Worm (Caenorhabditis elegans) whole organism, L4 larva: ENCODE results near the gene Y69H2.1.

Source experiments
- F44E2.7 ChIP-seq: fragments of 200-800 bp; sonication (Bioruptor generic); IDR thresholded peaks from 2 replicates; pipeline ENCODE4 v2.1.2; 2022; ENCODE audit warnings: missing genetic modification characterization, missing compliant biosample characterization
- Y5F2A.4 ChIP-seq: fragments of 200-800 bp; sonication (Bioruptor generic); optimal IDR thresholded peaks from 2 replicates; lab custom pipeline; 2018; ENCODE audit warnings: mild to moderate bottlenecking, missing genetic modification characterization, missing compliant biosample characterization
- aha-1 ChIP-seq: fragments of 150-350 bp; peaks from one replicate; lab custom pipeline; 2014; ENCODE audit warnings: missing biosample characterization, missing genetic modification characterization
- lim-7 ChIP-seq: fragments of 200-800 bp; sonication (Bioruptor generic); IDR thresholded peaks from 2 replicates; pipeline ENCODE4 v1.3.6; 2022; ENCODE audit warnings: missing genetic modification characterization, missing compliant biosample characterization
- lin-13 ChIP-seq: fragments of 150-350 bp; optimal IDR thresholded peaks from 2 replicates; lab custom pipeline; 2014; ENCODE audit warnings: missing biosample characterization, missing genetic modification reagents, missing genetic modification characterization
- lin-15B ChIP-seq: fragments of 150-350 bp; sonication (generic microtip); optimal IDR thresholded peaks from 3 replicates; lab custom pipeline; 2014; ENCODE audit warnings: missing biosample characterization, missing genetic modification characterization
- lsy-2 ChIP-seq, 2 experiments: fragments of 150-350 bp in 1 of 2; sonication (generic microtip) in 1 of 2; optimal IDR thresholded peaks; 2 replicates each; lab custom pipeline; 2014 to 2017; ENCODE audit warnings: missing biosample characterization in 2 of 2, missing genetic modification characterization in 2 of 2
- madf-9 ChIP-seq: fragments of 200-800 bp; sonication (Bioruptor generic); conservative IDR thresholded peaks from 2 replicates; pipeline ENCODE4 v1.3.6; 2022; ENCODE audit warnings: missing genetic modification reagents, missing genetic modification characterization, missing compliant biosample characterization
- nhr-237 ChIP-seq: sonication (generic microtip); optimal IDR thresholded peaks from 2 replicates; lab custom pipeline; 2017; ENCODE audit warnings: missing biosample characterization, missing genetic modification characterization
- nhr-6 ChIP-seq: fragments of 150-350 bp; optimal IDR thresholded peaks from 2 replicates; lab custom pipeline; 2014; ENCODE audit warnings: missing biosample characterization, missing genetic modification characterization
- pqm-1 ChIP-seq: sonication (generic microtip); optimal IDR thresholded peaks from 2 replicates; lab custom pipeline; 2017; ENCODE audit warnings: missing biosample characterization, missing genetic modification characterization
- sdz-12 ChIP-seq: fragments of 200-800 bp; sonication (Bioruptor generic); optimal IDR thresholded peaks from 2 replicates; lab custom pipeline; 2018; ENCODE audit warnings: mild to moderate bottlenecking, missing genetic modification characterization, missing compliant biosample characterization
- unc-62 ChIP-seq, 3 experiments: fragments of 150-350 bp in 1 of 3; sonication (generic microtip); optimal IDR thresholded peaks in 2 of 3; peaks in 1 of 3; 1 replicate in 1 of 3; 2 replicates in 2 of 3; lab custom pipeline; 2014 to 2017; ENCODE audit warnings: missing biosample characterization in 3 of 3, missing genetic modification characterization in 3 of 3, missing genetic modification reagents in 3 of 3, missing genotype in 1 of 3

DNA sequence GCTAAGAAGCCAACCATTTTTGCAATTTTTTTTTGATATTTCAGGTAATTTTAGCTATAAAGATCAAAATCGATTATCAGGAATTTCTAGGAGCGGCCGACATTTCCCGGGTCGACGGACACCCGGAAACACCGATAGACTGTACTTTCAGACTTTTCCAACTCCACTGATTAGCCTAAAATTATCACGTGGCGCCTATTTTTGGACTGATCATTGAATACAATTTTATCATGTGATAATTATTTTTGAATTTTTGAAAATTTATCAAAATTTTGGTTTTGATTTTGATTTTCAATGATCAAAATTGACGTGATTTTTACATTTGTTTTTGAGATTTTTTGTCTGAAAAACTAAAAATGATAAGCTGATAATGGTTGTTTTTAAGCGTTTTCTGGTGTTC is 44.1 kb downstream of the Y69H2.1 start:
- TF ChIP-seq aha-1 (tag; lab: Kevin White, UChicago) (no peak), unc-62 (GFP tag; optimal IDR thresholded peaks at IDR 0.05 in 1 of 2; lab: Kevin White, UChicago) (peak in 1 of 2 experiments; percentile 77), unc-62 (tag; optimal IDR thresholded peaks at IDR 0.05; lab: Kevin White, UChicago) (no peak), lsy-2 (tag; optimal IDR thresholded peaks at IDR 0.05; lab: Kevin White, UChicago) (no peak), Y5F2A.4 (no peak), F44E2.7 (no peak), lin-15B (no peak), lin-13 (GFP tag; lab: Kevin White, UChicago) (no peak), nhr-6 (tag; lab: Kevin White, UChicago) (no peak), sdz-12 (GFP tag; lab: Kevin White, UChicago) (no peak), pqm-1 (tag; lab: Kevin White, UChicago) (no peak), lim-7 (GFP tag; lab: Robert Waterston, UW) (no peak), nhr-237 (tag; lab: Kevin White, UChicago) (no peak), madf-9 (GFP tag; lab: Robert Waterston, UW) (no peak)
